Fruit fly (Drosophila melanogaster) whole organism, prepupa: ENCODE data around the gene CNMa.

Experiments used
- CG10631 ChIP-seq: fragments of 200-800 bp; sonication (Bioruptor generic); optimal IDR thresholded peaks from 2 replicates; lab custom pipeline; 2016; ENCODE audit warnings: missing biosample characterization, missing genetic modification characterization
- CG11294 ChIP-seq: fragments of 200-800 bp; sonication (Bioruptor generic); IDR thresholded peaks from 2 replicates; pipeline ENCODE4 v1.3.6; 2022; ENCODE audit warnings: missing biosample characterization, missing genetic modification characterization
- CG11762 ChIP-seq: fragments of 200-800 bp; sonication (Bioruptor generic); optimal IDR thresholded peaks from 3 replicates; lab custom pipeline; 2016; ENCODE audit warnings: missing biosample characterization, missing genetic modification characterization; ENCODE audit not compliant: insufficient read depth
- CG11902 ChIP-seq: fragments of 200-800 bp; sonication (Bioruptor generic); optimal IDR thresholded peaks from 3 replicates; lab custom pipeline; 2016; ENCODE audit warnings: missing biosample characterization, missing genetic modification characterization
- CG15336 ChIP-seq: fragments of 200-800 bp; sonication (Bioruptor generic); IDR thresholded peaks from 2 replicates; pipeline ENCODE4 v1.3.6; 2022; ENCODE audit warnings: missing biosample characterization, missing genetic modification characterization
- CG1621 ChIP-seq: fragments of 200-800 bp; sonication (Bioruptor generic); optimal IDR thresholded peaks from 3 replicates; lab custom pipeline; 2018; ENCODE audit warnings: missing biosample characterization, mild to moderate bottlenecking, missing genetic modification characterization
- CG16779 ChIP-seq: fragments of 200-800 bp; sonication (Bioruptor generic); optimal IDR thresholded peaks from 3 replicates; lab custom pipeline; 2017; ENCODE audit warnings: missing biosample characterization, mild to moderate bottlenecking, missing genetic modification characterization
- CG3032 ChIP-seq: fragments of 200-800 bp; optimal IDR thresholded peaks from 2 replicates; lab custom pipeline; 2019; ENCODE audit warnings: missing biosample characterization, mild to moderate bottlenecking, missing genetic modification characterization, moderate library complexity
- CG31627 ChIP-seq: fragments of 200-800 bp; sonication (Bioruptor generic); optimal IDR thresholded peaks from 3 replicates; lab custom pipeline; 2016; ENCODE audit warnings: missing biosample characterization, missing genetic modification characterization
- CG32006 ChIP-seq: fragments of 200-800 bp; sonication (Bioruptor generic); optimal IDR thresholded peaks from 3 replicates; lab custom pipeline; 2017; ENCODE audit warnings: missing biosample characterization, mild to moderate bottlenecking, missing genetic modification characterization
- CG34406 ChIP-seq: fragments of 200-800 bp; sonication (Bioruptor generic); optimal IDR thresholded peaks from 3 replicates; lab custom pipeline; 2016; ENCODE audit warnings: missing biosample characterization, missing genetic modification characterization
- CG3919 ChIP-seq: fragments of 200-800 bp; sonication (Bioruptor generic); optimal IDR thresholded peaks from 3 replicates; lab custom pipeline; 2016; ENCODE audit warnings: missing biosample characterization, missing genetic modification characterization
- CG6163 ChIP-seq: fragments of 200-800 bp; sonication (Bioruptor generic); IDR thresholded peaks from 3 replicates; pipeline ENCODE4 v1.3.6; 2022; ENCODE audit warnings: missing biosample characterization, missing genetic modification characterization
- CG6276 ChIP-seq: fragments of 200-800 bp; sonication (Bioruptor generic); optimal IDR thresholded peaks from 2 replicates; lab custom pipeline; 2017; ENCODE audit warnings: missing biosample characterization, mild to moderate bottlenecking, missing genetic modification characterization
- CG6792 ChIP-seq: fragments of 200-800 bp; sonication (Bioruptor generic); optimal IDR thresholded peaks from 3 replicates; lab custom pipeline; 2016; ENCODE audit warnings: missing biosample characterization, missing genetic modification characterization
- CG6808 ChIP-seq: fragments of 200-800 bp; sonication (Bioruptor generic); optimal IDR thresholded peaks from 3 replicates; lab custom pipeline; 2017; ENCODE audit warnings: missing biosample characterization, missing genetic modification characterization, mild to moderate bottlenecking, moderate library complexity, missing genetic modification reagents
- CG6854 ChIP-seq: fragments of 200-800 bp; sonication (Bioruptor generic); optimal IDR thresholded peaks from 2 replicates; lab custom pipeline; 2017; ENCODE audit warnings: missing biosample characterization, mild to moderate bottlenecking, missing genetic modification characterization
- CG7368 ChIP-seq: fragments of 200-800 bp; sonication (Bioruptor generic); optimal IDR thresholded peaks from 3 replicates; lab custom pipeline; 2016; ENCODE audit warnings: missing biosample characterization, missing genetic modification characterization
- CG8119 ChIP-seq: fragments of 200-800 bp; sonication (Bioruptor generic); IDR thresholded peaks from 3 replicates; pipeline ENCODE4 v1.3.6; 2022; ENCODE audit warnings: missing biosample characterization, missing genetic modification characterization
- CG8319 ChIP-seq: fragments of 200-800 bp; sonication (Bioruptor generic); optimal IDR thresholded peaks from 3 replicates; lab custom pipeline; 2016; ENCODE audit warnings: missing biosample characterization, missing genetic modification characterization
- CG8632 ChIP-seq: fragments of 200-800 bp; sonication (Bioruptor generic); optimal IDR thresholded peaks from 3 replicates; lab custom pipeline; 2016; ENCODE audit warnings: missing biosample characterization, missing genetic modification characterization
- CG9139 ChIP-seq: fragments of 200-800 bp; sonication (Bioruptor generic); optimal IDR thresholded peaks from 3 replicates; lab custom pipeline; 2017; ENCODE audit warnings: missing biosample characterization, mild to moderate bottlenecking, missing genetic modification characterization
- Eip78C ChIP-seq: fragments of 200-800 bp; sonication (Bioruptor generic); peaks from one replicate; lab custom pipeline; 2016; ENCODE audit warnings: missing biosample characterization, missing genetic modification characterization
- Eip93F ChIP-seq: fragments of 200-800 bp; sonication (Bioruptor generic); optimal IDR thresholded peaks from 2 replicates; lab custom pipeline; 2016; ENCODE audit warnings: missing biosample characterization, mild to moderate bottlenecking, missing genetic modification characterization
- Ets21C ChIP-seq: fragments of 200-800 bp; sonication (Bioruptor generic); optimal IDR thresholded peaks from 3 replicates; lab custom pipeline; 2016; ENCODE audit warnings: missing biosample characterization, missing genetic modification characterization
- Ets96B ChIP-seq: fragments of 200-800 bp; optimal IDR thresholded peaks from 2 replicates; lab custom pipeline; 2019; ENCODE audit warnings: missing biosample characterization, mild to moderate bottlenecking, missing genetic modification characterization, moderate library complexity
- Gug ChIP-seq: fragments of 200-800 bp; sonication (Bioruptor generic); IDR thresholded peaks from 2 replicates; pipeline ENCODE4 v1.3.6; 2022; ENCODE audit warnings: missing biosample characterization, missing genetic modification characterization
- Hr39 ChIP-seq: fragments of 200-800 bp; sonication (Bioruptor generic); optimal IDR thresholded peaks from 2 replicates; lab custom pipeline; 2016; ENCODE audit warnings: missing biosample characterization, missing genetic modification characterization
- Hr4 ChIP-seq: fragments of 200-800 bp; sonication (Bioruptor generic); optimal IDR thresholded peaks from 3 replicates; lab custom pipeline; 2016; ENCODE audit warnings: missing biosample characterization, missing genetic modification characterization
- Lpt ChIP-seq: fragments of 200-800 bp; sonication (Bioruptor generic); optimal IDR thresholded peaks from 3 replicates; lab custom pipeline; 2016; ENCODE audit warnings: missing biosample characterization, missing genetic modification characterization
- Met ChIP-seq: fragments of 200-800 bp; sonication (Bioruptor generic); optimal IDR thresholded peaks from 3 replicates; lab custom pipeline; 2016; ENCODE audit warnings: missing biosample characterization, missing genetic modification characterization
- Smox ChIP-seq: fragments of 200-800 bp; sonication (Bioruptor generic); optimal IDR thresholded peaks from 3 replicates; lab custom pipeline; 2016; ENCODE audit warnings: missing biosample characterization, missing genetic modification characterization
- Sox102F ChIP-seq: fragments of 200-800 bp; sonication (Bioruptor generic); optimal IDR thresholded peaks from 2 replicates; lab custom pipeline; 2016; ENCODE audit warnings: missing biosample characterization, mild to moderate bottlenecking, missing genetic modification characterization
- Sox14 ChIP-seq: fragments of 200-800 bp; sonication (Bioruptor generic); optimal IDR thresholded peaks from 3 replicates; lab custom pipeline; 2016; ENCODE audit warnings: missing biosample characterization, missing genetic modification characterization
- Sox15 ChIP-seq: fragments of 200-800 bp; sonication (Bioruptor generic); optimal IDR thresholded peaks from 3 replicates; lab custom pipeline; 2016; ENCODE audit warnings: missing biosample characterization, missing genetic modification characterization
- achi ChIP-seq: fragments of 200-800 bp; sonication (Bioruptor generic); optimal IDR thresholded peaks from 3 replicates; lab custom pipeline; 2016; ENCODE audit warnings: missing biosample characterization, missing genetic modification characterization
- acj6 ChIP-seq: fragments of 200-800 bp; sonication (Bioruptor generic); optimal IDR thresholded peaks from 3 replicates; lab custom pipeline; 2016; ENCODE audit warnings: missing biosample characterization, missing genetic modification characterization
- cyc ChIP-seq: fragments of 200-800 bp; sonication (Bioruptor generic); optimal IDR thresholded peaks from 3 replicates; lab custom pipeline; 2016; ENCODE audit warnings: missing biosample characterization, missing genetic modification characterization
- dsx ChIP-seq: fragments of 200-800 bp; optimal IDR thresholded peaks from 3 replicates; lab custom pipeline; 2019; ENCODE audit warnings: missing biosample characterization, mild to moderate bottlenecking, missing genetic modification characterization, moderate library complexity; ENCODE audit not compliant: poor library complexity, severe bottlenecking
- eg ChIP-seq: fragments of 200-800 bp; sonication (Bioruptor generic); IDR thresholded peaks from 3 replicates; pipeline ENCODE4 v1.3.6; 2022; ENCODE audit warnings: missing biosample characterization, missing genetic modification characterization
- esn ChIP-seq: fragments of 200-800 bp; sonication (Bioruptor generic); optimal IDR thresholded peaks from 2 replicates; lab custom pipeline; 2016; ENCODE audit warnings: missing biosample characterization, mild to moderate bottlenecking, missing genetic modification characterization, moderate library complexity
- fd59A ChIP-seq: fragments of 200-800 bp; sonication (Bioruptor generic); optimal IDR thresholded peaks from 2 replicates; lab custom pipeline; 2017; ENCODE audit warnings: missing biosample characterization, mild to moderate bottlenecking, missing genetic modification characterization, missing genetic modification reagents
- lz ChIP-seq: fragments of 200-800 bp; sonication (Bioruptor generic); optimal IDR thresholded peaks from 3 replicates; lab custom pipeline; 2016; ENCODE audit warnings: missing biosample characterization, missing genetic modification characterization
- net ChIP-seq: fragments of 200-800 bp; sonication (Bioruptor generic); optimal IDR thresholded peaks from 3 replicates; lab custom pipeline; 2016; ENCODE audit warnings: missing biosample characterization, missing genetic modification characterization
- salr ChIP-seq, 2 experiments: fragments of 200-800 bp; sonication (Bioruptor generic); optimal IDR thresholded peaks; 3 replicates each; lab custom pipeline; 2016 to 2018; ENCODE audit warnings: missing biosample characterization in 2 of 2, missing genetic modification characterization in 2 of 2, mild to moderate bottlenecking in 1 of 2
- spab ChIP-seq: fragments of 200-800 bp; sonication (Bioruptor generic); optimal IDR thresholded peaks from 2 replicates; lab custom pipeline; 2017; ENCODE audit warnings: missing biosample characterization, mild to moderate bottlenecking, missing genetic modification characterization, missing genetic modification reagents
- topi ChIP-seq: fragments of 200-800 bp; sonication (Bioruptor generic); optimal IDR thresholded peaks from 3 replicates; lab custom pipeline; 2016; ENCODE audit warnings: missing biosample characterization, missing genetic modification characterization

Gene CNMa

dm6 chr3L:1876215-1876625, 20.8 kb upstream of the CNMa start, which contains the start of gene dre4:
dre4 (minus strand) TSS chr3L:1876312.
- TF ChIP-seq CG3032, result peak; percentile 51
- peak; percentile 63 for TF ChIP-seq topi (GFP tag; lab: Kevin White, UChicago)
- TF ChIP-seq CG8319 (GFP tag; lab: Kevin White, UChicago), result peak; percentile 9
- peak; percentile 100 for TF ChIP-seq CG1621
- TF ChIP-seq lz (GFP tag; lab: Kevin White, UChicago), result peak; percentile 59
- TF ChIP-seq CG10631 (GFP tag; lab: Kevin White, UChicago), result no peak
- TF ChIP-seq Eip93F, result no peak
- peak; percentile 68 for TF ChIP-seq Hr4 (GFP tag; lab: Kevin White, UChicago)
- TF ChIP-seq Sox15, result peak; percentile 26
- TF ChIP-seq CG34406 (GFP tag; lab: Kevin White, UChicago), result peak; percentile 42
- peak; percentile 71 for TF ChIP-seq cyc (GFP tag; lab: Kevin White, UChicago)
- peak; percentile 42; the same call in 1 of the 2 replicates for TF ChIP-seq CG11294
- TF ChIP-seq Hr39 (GFP tag; lab: Kevin White, UChicago), result peak; percentile 54
- TF ChIP-seq acj6 (GFP tag; lab: Kevin White, UChicago), result no peak
- no peak for TF ChIP-seq CG9139 (GFP tag; lab: Kevin White, UChicago)
- no peak for TF ChIP-seq Met
- peak; percentile 60 for TF ChIP-seq CG32006 (GFP tag; lab: Kevin White, UChicago)
- TF ChIP-seq CG6808 (GFP tag; lab: Kevin White, UChicago), result no peak
- TF ChIP-seq fd59A (GFP tag; lab: Kevin White, UChicago), result no peak
- TF ChIP-seq CG16779, result peak; percentile 19
- TF ChIP-seq CG3919 (GFP tag; lab: Kevin White, UChicago), result no peak
- peak; percentile 46 for TF ChIP-seq net (GFP tag; lab: Kevin White, UChicago)
- TF ChIP-seq dsx (GFP tag; lab: Kevin White, UChicago), result peak; percentile 45
- peak; percentile 68 for TF ChIP-seq Ets96B (tag; lab: Kevin White, UChicago)
- TF ChIP-seq CG6792, result peak; percentile 58
- TF ChIP-seq CG11762 (GFP tag; lab: Kevin White, UChicago), result peak; percentile 6
- peak; percentile 66; the same call in 1 of the 3 replicates for TF ChIP-seq CG6163 (GFP tag; lab: Robert Waterston, UW)
- TF ChIP-seq CG31627 (GFP tag; lab: Kevin White, UChicago), result peak; percentile 52
- TF ChIP-seq CG8632 (GFP tag; lab: Kevin White, UChicago), result peak; percentile 50
- TF ChIP-seq CG11902 (GFP tag; lab: Kevin White, UChicago), result peak; percentile 7
- no peak for TF ChIP-seq Smox (GFP tag; lab: Kevin White, UChicago)
- peak; percentile 62 for TF ChIP-seq CG6276 (GFP tag; lab: Kevin White, UChicago)
- peak; percentile 35 for TF ChIP-seq Ets21C (GFP tag; lab: Kevin White, UChicago)
- peak; percentile 31 for TF ChIP-seq Lpt (GFP tag; lab: Kevin White, UChicago)
- TF ChIP-seq CG15336 (GFP tag; lab: Robert Waterston, UW), result peak; percentile 76
- TF ChIP-seq salr (GFP tag; optimal IDR thresholded peaks at IDR 0.05; lab: Kevin White, UChicago), result peak in 1 of 2 experiments; percentile 22
- peak; percentile 83 for TF ChIP-seq achi (GFP tag; lab: Kevin White, UChicago)
- no peak for TF ChIP-seq CG6854 (GFP tag; lab: Kevin White, UChicago)
- peak; percentile 86 for TF ChIP-seq eg
- peak; percentile 75 for TF ChIP-seq Sox14 (GFP tag; lab: Kevin White, UChicago)
- TF ChIP-seq CG8119, result peak; percentile 78
- TF ChIP-seq esn (GFP tag; lab: Kevin White, UChicago), result peak; percentile 69
- peak; percentile 80 for TF ChIP-seq Eip78C (GFP tag; lab: Kevin White, UChicago)
- TF ChIP-seq spab, result peak; percentile 40
- peak; percentile 52 for TF ChIP-seq CG7368
- TF ChIP-seq Sox102F (GFP tag; lab: Kevin White, UChicago), result peak; percentile 59
- TF ChIP-seq Gug (GFP tag; lab: Robert Waterston, UW), result peak; percentile 22; the same call in 1 of the 2 replicates
